Worm (Caenorhabditis elegans) whole organism, L1 larva: ENCODE measurements around the gene pid-5.

ENCODE experiments used
- C16A3.4 ChIP-seq: fragments of 150-350 bp; optimal IDR thresholded peaks from 2 replicates; lab custom pipeline; 2014; ENCODE audit warnings: missing biosample characterization, missing genetic modification characterization
- C34B4.2 ChIP-seq: sonication (generic microtip); optimal IDR thresholded peaks from 2 replicates; lab custom pipeline; 2017; ENCODE audit warnings: mild to moderate bottlenecking, missing genetic modification characterization, missing compliant biosample characterization
- aha-1 ChIP-seq: fragments of 150-350 bp; optimal IDR thresholded peaks from 2 replicates; lab custom pipeline; 2014; ENCODE audit warnings: missing biosample characterization, missing genetic modification characterization
- alr-1 ChIP-seq: fragments of 200-800 bp; sonication (Bioruptor generic); optimal IDR thresholded peaks from 2 replicates; lab custom pipeline; 2018; ENCODE audit warnings: borderline replicate concordance, mild to moderate bottlenecking, missing genetic modification characterization, missing compliant biosample characterization
- aly-2 ChIP-seq: fragments of 150-350 bp; optimal IDR thresholded peaks from 2 replicates; lab custom pipeline; 2014; ENCODE audit warnings: missing biosample characterization, missing genetic modification characterization
- blmp-1 ChIP-seq: fragments of 150-350 bp; optimal IDR thresholded peaks from 2 replicates; lab custom pipeline; 2014; ENCODE audit warnings: missing biosample characterization, missing genetic modification characterization
- ceh-90 ChIP-seq: sonication (generic microtip); optimal IDR thresholded peaks from 2 replicates; lab custom pipeline; 2016; ENCODE audit warnings: missing genetic modification characterization, missing compliant biosample characterization
- dpl-1 ChIP-seq, 3 experiments: fragments of 150-350 bp in 2 of 3; sonication (generic microtip) in 1 of 3; optimal IDR thresholded peaks; 2 replicates each; lab custom pipeline; 2014 to 2017; ENCODE audit warnings: missing biosample characterization in 3 of 3, missing genetic modification characterization in 3 of 3, missing genetic modification reagents in 3 of 3
- dsc-1 ChIP-seq: sonication (generic microtip); optimal IDR thresholded peaks from 2 replicates; lab custom pipeline; 2016; ENCODE audit warnings: mild to moderate bottlenecking, missing genetic modification characterization, missing compliant biosample characterization
- efl-1 ChIP-seq, 4 experiments: fragments of 150-350 bp; optimal IDR thresholded peaks in 3 of 4; peaks in 1 of 4; 1 replicate in 1 of 4; 2 replicates in 3 of 4; lab custom pipeline; 2014; ENCODE audit warnings: missing biosample characterization in 2 of 4, missing genetic modification characterization in 2 of 4, missing genetic modification reagents in 2 of 4
- elt-3 ChIP-seq, 6 experiments: fragments of 150-350 bp in 1 of 6; sonication (generic microtip); optimal IDR thresholded peaks; 2 replicates each; lab custom pipeline; 2017 to 2018; ENCODE audit warnings: missing biosample characterization in 6 of 6, missing genetic modification characterization in 6 of 6, inconsistent platforms in 1 of 6
- hlh-17 ChIP-seq: fragments of 200-800 bp; sonication (Bioruptor generic); optimal IDR thresholded peaks from 2 replicates; lab custom pipeline; 2018; ENCODE audit warnings: missing genetic modification characterization, mild to moderate bottlenecking, missing compliant biosample characterization, moderate library complexity, borderline replicate concordance
- irx-1 ChIP-seq: sonication (generic microtip); optimal IDR thresholded peaks from 2 replicates; lab custom pipeline; 2016; ENCODE audit warnings: missing genetic modification characterization, missing compliant biosample characterization
- jun-1 ChIP-seq: fragments of 150-350 bp; optimal IDR thresholded peaks from 2 replicates; lab custom pipeline; 2014; ENCODE audit warnings: missing biosample characterization, missing genetic modification reagents, missing genetic modification characterization
- lin-14 ChIP-seq: fragments of 200-800 bp; sonication (Bioruptor generic); optimal IDR thresholded peaks from 2 replicates; lab custom pipeline; 2018; ENCODE audit warnings: mild to moderate bottlenecking, missing genetic modification characterization, moderate library complexity, missing compliant biosample characterization
- lin-15B ChIP-seq: fragments of 150-350 bp; sonication (generic microtip); optimal IDR thresholded peaks from 3 replicates; lab custom pipeline; 2014; ENCODE audit warnings: missing biosample characterization, missing genetic modification characterization
- lin-35 ChIP-seq, 2 experiments: fragments of 150-350 bp; optimal IDR thresholded peaks; 2 replicates each; lab custom pipeline; 2014; ENCODE audit warnings: missing biosample characterization in 2 of 2, missing genetic modification characterization in 2 of 2, missing genetic modification reagents in 2 of 2
- lin-39 ChIP-seq: fragments of 150-350 bp; optimal IDR thresholded peaks from 2 replicates; lab custom pipeline; 2014; ENCODE audit warnings: missing biosample characterization, missing genetic modification reagents, missing genetic modification characterization
- lsy-2 ChIP-seq, 2 experiments: fragments of 150-350 bp; optimal IDR thresholded peaks; 2 replicates each; lab custom pipeline; 2014; ENCODE audit warnings: missing biosample characterization in 2 of 2, missing genetic modification characterization in 2 of 2
- nhr-11 ChIP-seq: fragments of 150-350 bp; optimal IDR thresholded peaks from 2 replicates; lab custom pipeline; 2014; ENCODE audit warnings: missing biosample characterization, missing genetic modification characterization
- nhr-12 ChIP-seq: sonication (generic microtip); optimal IDR thresholded peaks from 2 replicates; lab custom pipeline; 2017; ENCODE audit warnings: missing biosample characterization, missing genetic modification characterization
- nhr-28 ChIP-seq: fragments of 150-350 bp; optimal IDR thresholded peaks from 2 replicates; lab custom pipeline; 2014; ENCODE audit warnings: missing biosample characterization, missing genetic modification characterization
- nhr-71 ChIP-seq: sonication (generic microtip); optimal IDR thresholded peaks from 2 replicates; lab custom pipeline; 2016; ENCODE audit warnings: mild to moderate bottlenecking, missing genetic modification characterization, moderate library complexity, missing compliant biosample characterization
- nhr-90 ChIP-seq: sonication (generic microtip); optimal IDR thresholded peaks from 2 replicates; lab custom pipeline; 2016; ENCODE audit warnings: mild to moderate bottlenecking, missing genetic modification characterization, missing compliant biosample characterization; ENCODE audit not compliant: poor library complexity
- pag-3 ChIP-seq: sonication (generic microtip); optimal IDR thresholded peaks from 2 replicates; lab custom pipeline; 2017; ENCODE audit warnings: missing genetic modification characterization, mild to moderate bottlenecking, missing compliant biosample characterization, antibody characterized with exemption, borderline replicate concordance; ENCODE audit not compliant: insufficient read depth
- pax-3 ChIP-seq: fragments of 200-800 bp; sonication (Bioruptor generic); optimal IDR thresholded peaks from 2 replicates; lab custom pipeline; 2018; ENCODE audit warnings: mild to moderate bottlenecking, missing genetic modification characterization, moderate library complexity, missing compliant biosample characterization
- snpc-4 ChIP-seq: fragments of 150-350 bp; optimal IDR thresholded peaks from 2 replicates; lab custom pipeline; 2014; ENCODE audit warnings: missing biosample characterization, missing genetic modification characterization
- snu-23 ChIP-seq: sonication (generic microtip); optimal IDR thresholded peaks from 2 replicates; lab custom pipeline; 2016; ENCODE audit warnings: missing genetic modification characterization, missing compliant biosample characterization
- sox-4 ChIP-seq: sonication (generic microtip); optimal IDR thresholded peaks from 2 replicates; lab custom pipeline; 2016; ENCODE audit warnings: missing genetic modification characterization, missing compliant biosample characterization
- sup-37 ChIP-seq: fragments of 200-800 bp; sonication (Bioruptor generic); optimal IDR thresholded peaks from 2 replicates; lab custom pipeline; 2018; ENCODE audit warnings: mild to moderate bottlenecking, missing genetic modification characterization, missing compliant biosample characterization
- tlp-1 ChIP-seq: fragments of 150-350 bp; optimal IDR thresholded peaks from 2 replicates; lab custom pipeline; 2014; ENCODE audit warnings: missing biosample characterization, missing genetic modification characterization
- unc-86 ChIP-seq: sonication (generic microtip); optimal IDR thresholded peaks from 2 replicates; lab custom pipeline; 2016; ENCODE audit warnings: missing genetic modification characterization, missing compliant biosample characterization
- unc-98 ChIP-seq: fragments of 200-800 bp; sonication (Bioruptor generic); IDR thresholded peaks from 2 replicates; pipeline ENCODE4 v1.3.6; 2022; ENCODE audit warnings: missing genetic modification characterization, missing compliant biosample characterization
- vab-15 ChIP-seq: sonication (generic microtip); optimal IDR thresholded peaks from 2 replicates; lab custom pipeline; 2017; ENCODE audit warnings: missing genotype, mild to moderate bottlenecking, missing genetic modification characterization, missing compliant biosample characterization
- xbp-1 ChIP-seq: sonication (generic microtip); optimal IDR thresholded peaks from 2 replicates; lab custom pipeline; 2016; ENCODE audit warnings: missing genetic modification characterization, missing compliant biosample characterization
- ztf-11 ChIP-seq, 2 experiments: sonication (generic microtip); optimal IDR thresholded peaks; 2 replicates each; lab custom pipeline; 2016 to 2017; ENCODE audit warnings: missing genetic modification characterization in 2 of 2, missing biosample characterization in 1 of 2, missing compliant biosample characterization in 1 of 2
- ztf-4 ChIP-seq: fragments of 150-350 bp; optimal IDR thresholded peaks from 2 replicates; lab custom pipeline; 2014; ENCODE audit warnings: missing biosample characterization, missing genetic modification characterization

Gene pid-5

DNA sequence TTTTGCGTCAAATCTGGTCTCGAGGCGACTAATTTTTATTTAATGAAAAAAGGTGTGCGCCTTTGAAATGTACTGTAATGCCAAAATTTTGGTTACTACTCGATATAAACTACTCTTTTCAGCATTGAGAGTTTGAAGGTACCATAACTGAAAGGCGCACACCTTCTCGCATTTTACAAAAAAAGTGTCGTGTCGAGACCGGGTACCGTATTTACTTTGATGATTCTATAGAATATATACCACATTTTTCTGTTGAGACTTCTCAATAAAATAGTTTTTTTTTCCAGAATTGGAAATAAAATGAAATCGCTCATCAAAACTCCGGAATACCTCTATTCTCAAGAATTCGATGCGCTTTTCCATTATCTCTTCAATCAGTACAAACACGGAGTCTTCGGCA is 12.8 kb upstream of the pid-5 start, which contains the start of gene Y45G5AM.4:
TSS of gene Y45G5AM.4 (plus strand) at position 301 of the 400 bp plus-strand sequence.
- TF ChIP-seq nhr-90 (tag; lab: Kevin White, UChicago) (no peak), lin-39 (no peak), ztf-11 (tag; optimal IDR thresholded peaks at IDR 0.05; lab: Kevin White, UChicago) (no peak), hlh-17 (GFP tag; lab: Kevin White, UChicago) (no peak), aha-1 (tag; lab: Kevin White, UChicago) (no peak), nhr-71 (tag; lab: Kevin White, UChicago) (no peak)
- TF ChIP-seq, all 84 proteins: peak for 0

DNA sequence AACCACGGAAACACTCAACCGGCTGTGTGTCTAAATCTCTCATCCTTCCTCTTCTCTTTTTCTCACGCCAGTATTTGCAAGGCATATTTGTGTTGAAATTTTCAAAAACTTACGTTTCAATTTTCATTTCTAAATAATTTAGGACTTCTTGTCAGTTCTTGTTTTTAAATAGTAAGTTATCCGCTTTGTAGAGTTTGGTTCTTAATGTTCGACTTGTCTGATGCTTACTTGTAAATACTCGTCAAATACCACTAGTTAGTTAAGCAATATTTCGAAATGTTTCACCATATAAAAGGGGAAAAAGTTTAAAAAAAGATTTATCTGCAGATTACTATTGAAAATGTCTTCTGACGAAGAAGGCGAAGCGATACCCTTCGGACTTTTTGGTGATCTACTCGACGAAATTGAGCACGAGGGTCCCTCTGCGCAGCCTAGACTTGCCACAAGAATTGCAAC is 11.2 kb upstream of the pid-5 start, which contains the start of gene Y45G5AM.3:
TSS of gene Y45G5AM.3 (plus strand) at position 51 of the 456 bp plus-strand sequence.
- peak; percentile 21 for TF ChIP-seq lin-14 (GFP tag; lab: Kevin White, UChicago)
- peak in 1 of 2 experiments; percentile 6 for TF ChIP-seq lsy-2 (tag; optimal IDR thresholded peaks at IDR 0.05; lab: Kevin White, UChicago)
- TF ChIP-seq unc-98 (GFP tag; lab: Robert Waterston, UW) = no peak
- TF ChIP-seq irx-1 (tag; lab: Kevin White, UChicago) = peak; percentile 13
- no peak for TF ChIP-seq sox-4
- no peak for TF ChIP-seq unc-86 (tag; lab: Kevin White, UChicago)

DNA sequence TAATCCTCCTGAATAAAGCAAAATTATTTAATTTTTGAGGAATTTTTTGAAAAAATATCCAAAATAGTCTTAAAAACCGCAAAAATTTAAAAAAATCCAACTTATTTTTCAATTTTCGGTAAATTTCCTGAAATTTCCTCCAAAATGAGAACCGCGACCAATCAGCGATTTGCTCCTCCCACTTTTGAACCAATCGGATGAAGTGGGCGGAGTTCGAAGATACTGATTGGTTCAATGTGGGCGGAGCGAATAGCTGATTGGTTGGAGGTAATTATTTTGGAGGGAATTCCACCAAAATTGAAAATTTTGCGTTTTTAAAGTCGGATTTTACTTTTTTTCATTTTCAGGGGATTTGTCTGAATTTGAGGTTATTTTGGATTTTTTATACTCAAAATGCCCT is 7.6 kb upstream of the pid-5 start:
- no peak for TF ChIP-seq aly-2 (tag; lab: Kevin White, UChicago)
- TF ChIP-seq jun-1 = no peak

DNA sequence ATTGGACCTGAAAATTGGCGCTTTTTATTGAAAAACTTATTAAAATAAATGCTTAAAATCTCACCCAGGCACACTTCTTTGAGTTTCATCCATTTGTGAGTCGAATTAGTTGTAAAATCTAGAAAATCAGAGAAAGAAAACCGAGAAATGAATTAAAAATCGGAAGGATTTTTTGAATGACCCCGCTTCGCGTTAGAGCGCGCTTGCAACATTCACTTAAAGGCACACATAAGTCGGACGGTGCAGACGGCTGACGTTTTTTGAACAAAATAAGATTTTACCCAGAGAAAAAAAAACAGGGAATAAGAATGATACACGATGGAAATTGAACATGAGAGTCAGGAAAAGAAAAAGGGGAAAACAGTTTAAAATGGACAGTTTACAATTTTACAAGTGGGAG is 6.0 kb upstream of the pid-5 start:
- peak; percentile 29 to 31 for TF ChIP-seq efl-1 (optimal IDR thresholded peaks at IDR 0.05; lab: Kevin White, UChicago)
- peak; percentile 41 to 94 for TF ChIP-seq efl-1 (GFP tag; optimal IDR thresholded peaks at IDR 0.05 in 1 of 2; lab: Kevin White, UChicago)
- no peak for TF ChIP-seq sup-37 (GFP tag; lab: Kevin White, UChicago)
- no peak for TF ChIP-seq vab-15 (tag; lab: Kevin White, UChicago)
- TF ChIP-seq lin-15B (tag; lab: Kevin White, UChicago) = peak; percentile 37
- TF ChIP-seq jun-1 = no peak
- TF ChIP-seq lin-35 (GFP tag; optimal IDR thresholded peaks at IDR 0.05; lab: Kevin White, UChicago) = peak in 1 of 2 experiments; percentile 60
- no peak for TF ChIP-seq pax-3 (tag; lab: Kevin White, UChicago)
- no peak for TF ChIP-seq xbp-1 (tag; lab: Kevin White, UChicago)
- TF ChIP-seq ceh-90 (tag; lab: Kevin White, UChicago) = no peak
- TF ChIP-seq snpc-4 = no peak
- TF ChIP-seq dpl-1 (GFP tag; optimal IDR thresholded peaks at IDR 0.05; lab: Kevin White, UChicago) = peak in 2 of 3 experiments; percentile 25 to 54
- no peak for TF ChIP-seq snu-23 (GFP tag; lab: Kevin White, UChicago)
- no peak for TF ChIP-seq elt-3 (tag; optimal IDR thresholded peaks at IDR 0.05; lab: Kevin White, UChicago)
- no peak for TF ChIP-seq nhr-28 (tag; lab: Kevin White, UChicago)
- no peak for TF ChIP-seq C16A3.4 (tag; lab: Kevin White, UChicago)
- TF ChIP-seq alr-1 (tag; lab: Kevin White, UChicago) = no peak
- no peak for TF ChIP-seq lsy-2 (tag; optimal IDR thresholded peaks at IDR 0.05; lab: Kevin White, UChicago)
- TF ChIP-seq unc-98 (GFP tag; lab: Robert Waterston, UW) = no peak
- no peak for TF ChIP-seq blmp-1 (tag; lab: Kevin White, UChicago)
- TF ChIP-seq lin-14 (GFP tag; lab: Kevin White, UChicago) = no peak
- no peak for TF ChIP-seq nhr-12 (tag; lab: Kevin White, UChicago)
- TF ChIP-seq nhr-11 = no peak
- TF ChIP-seq tlp-1 (tag; lab: Kevin White, UChicago) = no peak
- TF ChIP-seq C34B4.2 (tag; lab: Kevin White, UChicago) = no peak
- no peak for TF ChIP-seq dsc-1 (tag; lab: Kevin White, UChicago)
- no peak for TF ChIP-seq ztf-4 (tag; lab: Kevin White, UChicago)
- no peak for TF ChIP-seq pag-3 (tag; lab: Kevin White, UChicago)
